Fruit fly (Drosophila melanogaster) whole organism, embryonic: ENCODE results near the gene sac.

Experiments
- BtbVII ChIP-seq: fragments of 200-800 bp; sonication (Bioruptor generic); optimal IDR thresholded peaks from 3 replicates; lab custom pipeline; 2017; ENCODE audit warnings: missing biosample characterization, mild to moderate bottlenecking, missing genetic modification characterization
- CG12071 ChIP-seq: fragments of 200-800 bp; sonication (Bioruptor generic); optimal IDR thresholded peaks from 3 replicates; lab custom pipeline; 2018; ENCODE audit warnings: missing biosample characterization, mild to moderate bottlenecking, missing genetic modification characterization
- CG12155 ChIP-seq: fragments of 200-800 bp; sonication (Bioruptor generic); optimal IDR thresholded peaks from 3 replicates; lab custom pipeline; 2016; ENCODE audit warnings: missing biosample characterization, missing genetic modification characterization
- CG12299 ChIP-seq: fragments of 200-800 bp; sonication (Bioruptor generic); optimal IDR thresholded peaks from 2 replicates; lab custom pipeline; 2018; ENCODE audit warnings: missing biosample characterization, mild to moderate bottlenecking, missing genetic modification characterization
- CG12391 ChIP-seq: fragments of 200-800 bp; sonication (Bioruptor generic); optimal IDR thresholded peaks from 3 replicates; lab custom pipeline; 2018; ENCODE audit warnings: missing biosample characterization, mild to moderate bottlenecking, missing genetic modification characterization, moderate library complexity
- CG12769 ChIP-seq: fragments of 200-800 bp; sonication (Bioruptor generic); optimal IDR thresholded peaks from 2 replicates; lab custom pipeline; 2019; ENCODE audit warnings: missing biosample characterization, mild to moderate bottlenecking, missing genetic modification characterization, moderate library complexity
- CG15479 ChIP-seq: fragments of 200-800 bp; sonication (Bioruptor generic); optimal IDR thresholded peaks from 3 replicates; lab custom pipeline; 2019; ENCODE audit warnings: missing biosample characterization, mild to moderate bottlenecking, missing genetic modification characterization, moderate library complexity
- CG15514 ChIP-seq: fragments of 200-800 bp; sonication (Bioruptor generic); optimal IDR thresholded peaks from 3 replicates; lab custom pipeline; 2017; ENCODE audit warnings: missing biosample characterization, missing genetic modification characterization, mild to moderate bottlenecking, moderate library complexity, missing genetic modification reagents
- CG17361 ChIP-seq: fragments of 200-800 bp; sonication (Bioruptor generic); IDR thresholded peaks from 3 replicates; pipeline ENCODE4 v1.3.6; 2022; ENCODE audit warnings: missing biosample characterization, missing genetic modification characterization
- CG18764 ChIP-seq: fragments of 200-800 bp; sonication (Bioruptor generic); optimal IDR thresholded peaks from 3 replicates; lab custom pipeline; 2016; ENCODE audit warnings: missing biosample characterization, missing genetic modification characterization
- CG3065 ChIP-seq: fragments of 200-800 bp; sonication (Bioruptor generic); optimal IDR thresholded peaks from 2 replicates; lab custom pipeline; 2016; ENCODE audit warnings: missing biosample characterization, missing genetic modification characterization
- CG3163 ChIP-seq: fragments of 200-800 bp; sonication (Bioruptor generic); optimal IDR thresholded peaks from 3 replicates; lab custom pipeline; 2016; ENCODE audit warnings: missing biosample characterization, missing genetic modification characterization
- CG3995 ChIP-seq: fragments of 200-800 bp; sonication (Bioruptor generic); optimal IDR thresholded peaks from 3 replicates; lab custom pipeline; 2016; ENCODE audit warnings: missing biosample characterization, missing genetic modification characterization
- CG4424 ChIP-seq: fragments of 200-800 bp; sonication (Bioruptor generic); optimal IDR thresholded peaks from 3 replicates; lab custom pipeline; 2016; ENCODE audit warnings: missing biosample characterization, missing genetic modification characterization
- CG5180 ChIP-seq: fragments of 200-800 bp; sonication (Bioruptor generic); optimal IDR thresholded peaks from 3 replicates; lab custom pipeline; 2017; ENCODE audit warnings: missing biosample characterization, missing genetic modification characterization, mild to moderate bottlenecking, moderate library complexity, missing genetic modification reagents
- CG5953 ChIP-seq: fragments of 200-800 bp; sonication (Bioruptor generic); IDR thresholded peaks from 2 replicates; pipeline ENCODE4 v1.3.6; 2022; ENCODE audit warnings: missing biosample characterization, missing genetic modification characterization
- CG6683 ChIP-seq: fragments of 200-800 bp; sonication (Bioruptor generic); optimal IDR thresholded peaks from 2 replicates; lab custom pipeline; 2017; ENCODE audit warnings: missing biosample characterization, mild to moderate bottlenecking, missing genetic modification characterization, missing genetic modification reagents
- CG7839 ChIP-seq: fragments of 200-800 bp; sonication (Bioruptor generic); optimal IDR thresholded peaks from 3 replicates; lab custom pipeline; 2018; ENCODE audit warnings: missing biosample characterization, mild to moderate bottlenecking, missing genetic modification characterization, moderate library complexity
- Dll ChIP-seq: fragments of 200-800 bp; sonication (Bioruptor generic); IDR thresholded peaks from 4 replicates; pipeline ENCODE4 v1.3.6; 2022; ENCODE audit warnings: missing biosample characterization, missing genetic modification characterization; ENCODE audit not compliant: partially characterized antibody
- E2f1 ChIP-seq: fragments of 200-800 bp; sonication (Bioruptor generic); IDR thresholded peaks from 2 replicates; pipeline ENCODE4 v1.3.6; 2022; ENCODE audit warnings: missing biosample characterization, missing genetic modification characterization
- Ets65A ChIP-seq: fragments of 200-800 bp; sonication (Bioruptor generic); peaks from one replicate; lab custom pipeline; 2016; ENCODE audit warnings: missing biosample characterization, missing genetic modification characterization
- Fer1 ChIP-seq: fragments of 200-800 bp; sonication (Bioruptor generic); optimal IDR thresholded peaks from 2 replicates; lab custom pipeline; 2017; ENCODE audit warnings: missing biosample characterization, mild to moderate bottlenecking, missing genetic modification characterization
- Meics ChIP-seq: fragments of 200-800 bp; sonication (Bioruptor generic); optimal IDR thresholded peaks from 2 replicates; lab custom pipeline; 2017; ENCODE audit warnings: missing biosample characterization, mild to moderate bottlenecking, missing genetic modification characterization
- Mrtf ChIP-seq: fragments of 200-800 bp; sonication (Bioruptor generic); IDR thresholded peaks from 3 replicates; pipeline ENCODE4 v1.3.6; 2022; ENCODE audit warnings: missing biosample characterization, missing genetic modification characterization
- Opbp ChIP-seq: fragments of 200-800 bp; sonication (Bioruptor generic); IDR thresholded peaks from 3 replicates; pipeline ENCODE4 v1.3.6; 2022; ENCODE audit warnings: missing biosample characterization, missing genetic modification characterization; ENCODE audit not compliant: partially characterized antibody
- Sry-β ChIP-seq: fragments of 200-800 bp; sonication (Bioruptor generic); optimal IDR thresholded peaks from 2 replicates; lab custom pipeline; 2018; ENCODE audit warnings: missing biosample characterization, mild to moderate bottlenecking, missing genetic modification characterization, moderate library complexity
- Sry-δ ChIP-seq: fragments of 200-800 bp; sonication (Bioruptor generic); optimal IDR thresholded peaks from 2 replicates; lab custom pipeline; 2016; ENCODE audit warnings: missing biosample characterization, missing genetic modification characterization
- Stat92E ChIP-seq, 3 experiments: fragments of >200 bp in 2 of 3; fragments of 200-800 bp in 1 of 3; sonication (Bioruptor generic) in 1 of 3; optimal IDR thresholded peaks; 2 replicates each; lab custom pipeline; 2017 to 2019; ENCODE audit warnings: missing biosample characterization in 3 of 3, missing genetic modification characterization in 3 of 3, mild to moderate bottlenecking in 1 of 3, moderate library complexity in 1 of 3
- amos ChIP-seq: fragments of 200-800 bp; sonication (Bioruptor generic); IDR thresholded peaks from 2 replicates; pipeline ENCODE4 v1.3.6; 2022; ENCODE audit warnings: missing biosample characterization, missing genetic modification characterization; ENCODE audit not compliant: partially characterized antibody
- bowl ChIP-seq: fragments of 200-800 bp; sonication (Bioruptor generic); IDR thresholded peaks from 2 replicates; pipeline ENCODE4 v1.3.6; 2022; ENCODE audit warnings: missing biosample characterization, missing genetic modification characterization
- br ChIP-seq: fragments of >200 bp; optimal IDR thresholded peaks from 2 replicates; lab custom pipeline; 2017
- croc ChIP-seq: fragments of 200-800 bp; sonication (Bioruptor generic); conservative IDR thresholded peaks from 3 replicates; pipeline ENCODE4 v1.3.6; 2022; ENCODE audit warnings: missing biosample characterization, missing genetic modification characterization
- da ChIP-seq: fragments of 200-800 bp; sonication (Bioruptor generic); optimal IDR thresholded peaks from 2 replicates; lab custom pipeline; 2016; ENCODE audit warnings: missing biosample characterization, missing genetic modification characterization
- en ChIP-seq: fragments of 200-800 bp; sonication (Bioruptor generic); optimal IDR thresholded peaks from 2 replicates; lab custom pipeline; 2016; ENCODE audit warnings: missing biosample characterization, missing genetic modification characterization
- eyg ChIP-seq: fragments of 200-800 bp; sonication (Bioruptor generic); optimal IDR thresholded peaks from 3 replicates; lab custom pipeline; 2016; ENCODE audit warnings: missing biosample characterization, missing genetic modification characterization
- ind ChIP-seq: fragments of 200-800 bp; sonication (Bioruptor generic); optimal IDR thresholded peaks from 3 replicates; lab custom pipeline; 2016; ENCODE audit warnings: missing biosample characterization, missing genetic modification characterization
- inv ChIP-seq: fragments of 200-800 bp; sonication (Bioruptor generic); IDR thresholded peaks from 2 replicates; pipeline ENCODE4 v1.3.6; 2022; ENCODE audit warnings: missing biosample characterization, missing genetic modification characterization; ENCODE audit not compliant: partially characterized antibody
- mam ChIP-seq: fragments of 200-800 bp; sonication (Bioruptor generic); optimal IDR thresholded peaks from 3 replicates; lab custom pipeline; 2016; ENCODE audit warnings: missing biosample characterization, missing genetic modification characterization
- otp ChIP-seq: fragments of 200-800 bp; sonication (Bioruptor generic); IDR thresholded peaks from 3 replicates; pipeline ENCODE4, ENCODE4 v1.3.6; 2022; ENCODE audit warnings: missing biosample characterization, missing genetic modification characterization
- pfk ChIP-seq: fragments of 200-800 bp; sonication (Bioruptor generic); optimal IDR thresholded peaks from 2 replicates; lab custom pipeline; 2018; ENCODE audit warnings: missing biosample characterization, mild to moderate bottlenecking, missing genetic modification characterization, moderate library complexity
- row ChIP-seq: fragments of 200-800 bp; sonication (Bioruptor generic); IDR thresholded peaks from 3 replicates; pipeline ENCODE4 v1.3.6; 2022; ENCODE audit warnings: missing biosample characterization, missing genetic modification characterization
- schlank ChIP-seq: fragments of 200-800 bp; sonication (Bioruptor generic); optimal IDR thresholded peaks from 2 replicates; lab custom pipeline; 2018; ENCODE audit warnings: missing biosample characterization, mild to moderate bottlenecking, missing genetic modification characterization
- sna ChIP-seq: fragments of 200-800 bp; sonication (Bioruptor generic); IDR thresholded peaks from 2 replicates; pipeline ENCODE4 v1.3.6; 2022; ENCODE audit warnings: missing biosample characterization, missing genetic modification characterization; ENCODE audit not compliant: partially characterized antibody
- so ChIP-seq: fragments of 200-800 bp; sonication (Bioruptor generic); IDR thresholded peaks from 3 replicates; pipeline ENCODE4 v1.3.6; 2022; ENCODE audit warnings: missing biosample characterization, missing genetic modification characterization
- tll ChIP-seq, 2 experiments: fragments of 200-800 bp in 1 of 2; fragments of >200 bp in 1 of 2; sonication (Bioruptor generic) in 1 of 2; optimal IDR thresholded peaks; 2 replicates each; lab custom pipeline; 2017 to 2019; ENCODE audit warnings: missing biosample characterization in 2 of 2, missing genetic modification characterization in 2 of 2, mild to moderate bottlenecking in 1 of 2, moderate library complexity in 1 of 2
- trem ChIP-seq: fragments of 200-800 bp; optimal IDR thresholded peaks from 3 replicates; lab custom pipeline; 2019; ENCODE audit warnings: missing biosample characterization, mild to moderate bottlenecking, missing genetic modification characterization, moderate library complexity
- unpg ChIP-seq: fragments of 200-800 bp; sonication (Bioruptor generic); optimal IDR thresholded peaks from 3 replicates; lab custom pipeline; 2018; ENCODE audit warnings: missing biosample characterization, mild to moderate bottlenecking, missing genetic modification characterization, moderate library complexity
- vnd ChIP-seq: fragments of 200-800 bp; sonication (Bioruptor generic); IDR thresholded peaks from 3 replicates; pipeline ENCODE4 v1.3.6; 2022; ENCODE audit warnings: missing biosample characterization, missing genetic modification characterization; ENCODE audit not compliant: partially characterized antibody

The sac gene

DNA sequence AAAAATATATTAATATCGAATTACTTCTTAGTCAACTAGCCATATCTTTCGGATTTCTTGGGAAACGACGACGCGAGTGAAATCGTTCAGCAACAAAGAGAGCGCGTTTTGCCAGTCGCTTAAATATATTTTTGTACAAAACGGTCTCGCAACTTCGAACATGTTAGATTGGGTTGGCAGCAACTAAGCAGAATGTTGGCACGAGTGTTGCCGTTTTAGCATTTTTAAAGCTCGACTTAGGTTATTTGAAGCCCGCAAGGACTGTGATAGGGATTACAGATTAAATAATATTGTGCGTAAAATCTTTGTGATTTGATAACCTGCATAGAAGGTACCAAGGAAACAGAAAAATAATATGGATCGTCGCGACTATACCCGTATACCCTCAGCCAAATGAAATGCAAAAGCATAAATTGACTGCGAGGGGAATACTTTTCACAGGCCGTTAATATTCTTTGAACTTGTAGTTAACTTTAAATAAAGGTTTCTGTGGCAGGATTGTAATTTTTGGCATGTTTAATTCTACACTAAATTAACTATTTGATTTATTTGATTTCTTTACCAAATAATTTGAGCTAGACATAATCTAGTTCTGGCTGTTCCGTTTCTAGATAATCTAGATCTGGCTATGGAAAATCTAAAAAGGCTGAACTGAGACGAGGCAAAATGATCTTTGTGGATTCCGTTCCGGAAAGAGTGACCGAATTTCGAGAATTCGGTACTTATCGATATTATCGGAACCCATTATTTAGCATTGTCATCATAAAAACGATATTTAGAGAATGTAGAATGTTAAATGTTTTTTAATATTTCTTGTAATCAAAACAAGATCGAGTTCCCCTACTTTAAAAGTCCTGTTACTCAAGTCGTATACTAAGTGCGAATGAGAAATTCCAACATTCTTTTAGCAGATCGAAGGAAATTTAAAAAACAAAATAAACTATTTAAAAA, 1.3 kb upstream of the sac start, which contains the start of gene CG31523 (continued):
- TF ChIP-seq CG17361 (peak; percentile 53; the same call in 2 of the 3 replicates), CG7839 (tag; lab: Kevin White, UChicago) (no peak), Dll (peak; percentile 79), CG5953 (GFP tag; lab: Robert Waterston, UW) (no peak), ind (GFP tag; lab: Kevin White, UChicago) (no peak), sna (GFP tag; lab: Robert Waterston, UW) (peak; percentile 82), da (GFP tag; lab: Kevin White, UChicago) (no peak), CG18764 (GFP tag; lab: Kevin White, UChicago) (no peak), CG12071 (GFP tag; lab: Kevin White, UChicago) (no peak), inv (GFP tag; lab: Robert Waterston, UW) (peak; percentile 75), CG12769 (tag; lab: Kevin White, UChicago) (no peak), CG12391 (tag; lab: Kevin White, UChicago) (peak; percentile 22), E2f1 (GFP tag; lab: Robert Waterston, UW) (no peak), CG12155 (GFP tag; lab: Kevin White, UChicago) (no peak), otp (GFP tag; lab: Robert Waterston, UW) (no peak), Meics (GFP tag; lab: Kevin White, UChicago) (no peak), amos (GFP tag; lab: Robert Waterston, UW) (peak; percentile 85), en (GFP tag; lab: Kevin White, UChicago) (no peak), croc (no peak), pfk (no peak), BtbVII (GFP tag; lab: Kevin White, UChicago) (no peak), trem (tag; lab: Kevin White, UChicago) (peak; percentile 0), Stat92E (GFP tag; optimal IDR thresholded peaks at IDR 0.05; lab: Kevin White, UChicago) (no peak), CG15479 (GFP tag; lab: Kevin White, UChicago) (no peak), unpg (GFP tag; lab: Kevin White, UChicago) (no peak), CG12299 (tag; lab: Kevin White, UChicago) (no peak), Fer1 (GFP tag; lab: Kevin White, UChicago) (no peak), br (lab: Kevin White, UChicago) (no peak), CG15514 (GFP tag; lab: Kevin White, UChicago) (peak; percentile 49), eyg (no peak), vnd (GFP tag; lab: Robert Waterston, UW) (0 out of 3 replicates have a peak, but pooled peaks have one; percentile 56), Ets65A (GFP tag; lab: Kevin White, UChicago) (peak; percentile 81), mam (GFP tag; lab: Kevin White, UChicago) (no peak), CG3065 (GFP tag; lab: Kevin White, UChicago) (no peak), schlank (tag; lab: Kevin White, UChicago) (no peak), so (GFP tag; lab: Robert Waterston, UW) (no peak), row (GFP tag; lab: Robert Waterston, UW) (peak; percentile 89), CG3163 (GFP tag; lab: Kevin White, UChicago) (no peak), bowl (GFP tag; lab: Robert Waterston, UW) (no peak), CG6683 (GFP tag; lab: Kevin White, UChicago) (no peak), Sry-δ (GFP tag; lab: Kevin White, UChicago) (peak; percentile 57), CG5180 (GFP tag; lab: Kevin White, UChicago) (peak; percentile 99), CG3995 (GFP tag; lab: Kevin White, UChicago) (peak; percentile 67), Sry-β (peak; percentile 100), tll (GFP tag; optimal IDR thresholded peaks at IDR 0.05; lab: Kevin White, UChicago) (peak; percentile 32 to 90), CG4424 (GFP tag; lab: Kevin White, UChicago) (peak; percentile 19), Opbp (GFP tag; lab: Robert Waterston, UW) (peak; percentile 89), Mrtf (no peak)
